Worm (Caenorhabditis elegans) whole organism, mixed stage, embryonic: Measurements from ENCODE around the gene srj-57.

Source experiments
- M03D4.4 ChIP-seq: sonication (generic microtip); optimal IDR thresholded peaks from 2 replicates; lab custom pipeline; 2017; ENCODE audit warnings: mild to moderate bottlenecking, missing genetic modification characterization, missing compliant biosample characterization
- elt-1 ChIP-seq: sonication (generic microtip); optimal IDR thresholded peaks from 2 replicates; lab custom pipeline; 2017; ENCODE audit warnings: missing genetic modification characterization, mild to moderate bottlenecking, missing compliant biosample characterization, antibody characterized with exemption, moderate library complexity, borderline replicate concordance; ENCODE audit not compliant: insufficient read depth
- elt-3 ChIP-seq: fragments of 150-350 bp; optimal IDR thresholded peaks from 2 replicates; lab custom pipeline; 2014; ENCODE audit warnings: missing biosample characterization, missing genetic modification characterization
- lsy-2 ChIP-seq: fragments of 150-350 bp; optimal IDR thresholded peaks from 2 replicates; lab custom pipeline; 2014; ENCODE audit warnings: missing biosample characterization, missing genetic modification characterization
- nhr-12 ChIP-seq: fragments of 150-350 bp; optimal IDR thresholded peaks from 2 replicates; lab custom pipeline; 2014; ENCODE audit warnings: missing biosample characterization, missing genetic modification characterization
- nhr-237 ChIP-seq: fragments of 150-350 bp; optimal IDR thresholded peaks from 2 replicates; lab custom pipeline; 2014; ENCODE audit warnings: missing biosample characterization, missing genetic modification characterization
- nhr-76 ChIP-seq: sonication (generic microtip); optimal IDR thresholded peaks from 2 replicates; lab custom pipeline; 2017; ENCODE audit warnings: missing biosample characterization, missing genetic modification characterization
- pha-4 ChIP-seq: fragments of 150-350 bp; optimal IDR thresholded peaks from 2 replicates; lab custom pipeline; 2018; ENCODE audit warnings: missing biosample characterization, missing genetic modification reagents, missing genetic modification characterization
- snpc-4 ChIP-seq: fragments of 150-350 bp; optimal IDR thresholded peaks from 2 replicates; lab custom pipeline; 2014; ENCODE audit warnings: missing biosample characterization, missing genetic modification characterization
- unc-120 ChIP-seq: sonication (generic microtip); optimal IDR thresholded peaks from 2 replicates; lab custom pipeline; 2017; ENCODE audit warnings: missing genetic modification characterization, missing compliant biosample characterization; ENCODE audit not compliant: poor library complexity, severe bottlenecking
- unc-39 ChIP-seq: fragments of 150-350 bp; optimal IDR thresholded peaks from 2 replicates; lab custom pipeline; 2014; ENCODE audit warnings: missing biosample characterization, missing genetic modification characterization
- unc-62 ChIP-seq: fragments of 150-350 bp; optimal IDR thresholded peaks from 2 replicates; lab custom pipeline; 2014; ENCODE audit warnings: missing biosample characterization, missing genetic modification reagents, missing genetic modification characterization
- ztf-11 ChIP-seq: fragments of 150-350 bp; optimal IDR thresholded peaks from 2 replicates; lab custom pipeline; 2014; ENCODE audit warnings: missing biosample characterization, missing genetic modification characterization

DNA sequence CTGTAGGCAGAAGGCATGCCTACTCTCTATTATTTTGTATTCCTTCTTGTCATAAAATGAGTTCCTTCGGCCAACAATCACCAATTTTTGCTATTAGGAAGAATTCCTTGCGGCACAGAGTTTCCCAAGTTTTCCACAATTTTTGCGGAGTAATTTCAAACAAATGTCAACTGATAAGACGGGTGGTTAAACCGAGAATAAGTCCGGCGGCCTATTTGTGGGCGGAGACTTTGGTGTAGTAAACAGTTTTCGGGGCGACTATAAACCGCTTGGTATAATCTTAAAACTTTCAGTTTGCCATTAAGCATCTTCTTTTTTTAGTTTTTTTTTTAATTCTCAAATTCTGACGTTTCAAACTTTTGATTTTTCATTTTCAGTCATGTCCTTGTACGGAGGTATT is 25.6 kb upstream of the srj-57 start, which contains the start of gene ifc-1:
- no peak for TF ChIP-seq ztf-11 (tag; lab: Kevin White, UChicago)
- no peak for TF ChIP-seq unc-39 (tag; lab: Kevin White, UChicago)
- no peak for TF ChIP-seq nhr-12 (tag; lab: Kevin White, UChicago)
- no peak for TF ChIP-seq pha-4 (tag; lab: Kevin White, UChicago)
- TF ChIP-seq nhr-76 = no peak
- TF ChIP-seq snpc-4 (tag; lab: Kevin White, UChicago) = no peak
- no peak for TF ChIP-seq elt-1 (tag; lab: Kevin White, UChicago)
- TF ChIP-seq nhr-237 (tag; lab: Kevin White, UChicago) = no peak
- TF ChIP-seq M03D4.4 = no peak
- TF ChIP-seq unc-120 (tag; lab: Kevin White, UChicago) = no peak
- no peak for TF ChIP-seq lsy-2 (tag; lab: Kevin White, UChicago)
- TF ChIP-seq unc-62 (GFP tag; lab: Kevin White, UChicago) = no peak
- no peak for TF ChIP-seq elt-3 (tag; lab: Kevin White, UChicago)
